Fruit fly (Drosophila melanogaster): ENCODE measurements around the gene CDase.

CDase gene

DNA sequence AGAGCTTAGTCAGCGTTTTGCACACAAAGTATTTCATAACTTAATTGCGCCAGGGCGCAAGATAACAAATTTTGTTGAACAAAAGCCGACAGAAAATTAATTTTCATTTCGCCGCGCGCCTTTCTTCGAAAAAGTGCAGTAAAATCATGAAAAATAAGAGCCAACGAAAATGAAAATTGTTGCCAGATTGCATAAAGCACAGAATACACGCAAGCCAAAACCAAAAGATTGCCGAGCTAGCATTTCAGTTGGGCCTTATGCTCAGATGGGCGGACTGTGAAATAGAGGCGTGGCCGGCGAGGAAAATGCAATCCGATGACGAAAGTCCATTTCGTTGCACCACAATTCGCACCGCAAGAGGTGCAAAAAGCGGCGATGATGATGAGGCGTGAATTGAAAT lies 11.4 kb downstream of the CDase start:
- no peak for TF ChIP-seq Hr96 (GFP tag; optimal IDR thresholded peaks at IDR 0.05)
- TF ChIP-seq kay (GFP tag; ENCODE audit: borderline replicate concordance) = no peak
- TF ChIP-seq cic (GFP tag; optimal IDR thresholded peaks at IDR 0.05) = no peak
- no peak for TF ChIP-seq CG12768 (GFP tag; optimal IDR thresholded peaks at IDR 0.05)
- TF ChIP-seq CG5204 (GFP tag; optimal IDR thresholded peaks at IDR 0.05) = no peak
- peak; percentile 99 for TF ChIP-seq tj (GFP tag; optimal IDR thresholded peaks at IDR 0.05)
- TF ChIP-seq CG33017 (tag; optimal IDR thresholded peaks at IDR 0.05) = no peak

DNA sequence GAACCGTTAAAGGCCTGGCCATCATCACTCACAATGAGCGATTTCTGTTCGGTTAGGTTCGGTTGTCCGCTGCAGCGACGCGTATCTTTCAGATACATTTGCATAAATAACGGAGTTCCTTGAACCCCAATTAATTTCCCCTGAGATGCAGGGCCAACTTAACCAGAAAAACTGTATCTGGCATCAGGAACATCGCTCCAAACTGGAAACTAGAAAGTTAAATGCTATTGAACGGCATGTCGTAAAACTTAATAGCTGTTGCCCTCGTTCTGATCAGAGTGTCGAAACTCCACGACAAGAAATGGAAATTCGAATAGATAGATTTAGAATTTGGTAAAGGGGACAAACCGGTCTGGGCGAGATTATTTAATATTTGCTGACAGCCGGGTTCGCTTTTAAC lies 13.0 kb downstream of the CDase start:
- TF ChIP-seq tj (GFP tag; optimal IDR thresholded peaks at IDR 0.05) = no peak
- TF ChIP-seq ovo (GFP tag; optimal IDR thresholded peaks at IDR 0.05) = no peak

DNA sequence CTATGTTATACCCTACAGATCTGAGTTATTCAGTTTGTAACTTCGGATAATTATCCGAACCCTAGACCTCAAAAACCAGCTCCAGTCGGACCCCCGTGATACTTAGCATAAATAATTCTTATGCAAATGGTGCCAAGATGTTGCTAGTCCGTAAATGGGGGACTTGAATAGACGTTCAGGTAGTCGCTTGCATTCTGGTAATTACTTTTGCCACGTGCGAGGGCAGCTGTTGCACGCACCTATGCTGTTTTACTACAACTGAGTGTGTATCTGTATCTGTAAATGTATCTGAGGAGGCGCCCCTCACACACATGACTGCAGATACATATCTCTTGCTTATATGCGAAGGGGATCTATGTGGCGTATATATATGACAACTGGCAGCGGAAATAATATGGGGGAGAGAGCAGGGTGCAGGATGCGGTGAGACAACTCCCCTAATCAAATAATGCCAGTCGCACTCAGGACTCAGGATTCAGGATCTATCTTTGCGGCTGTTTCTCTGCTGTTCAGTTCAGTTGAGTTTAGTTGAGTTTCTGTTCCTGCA lies 15.4 kb downstream of the CDase start:
- TF ChIP-seq Clk (GFP tag; optimal IDR thresholded peaks at IDR 0.05) (no peak), CG7045 (GFP tag; optimal IDR thresholded peaks at IDR 0.05) (no peak), CG14711 (tag; optimal IDR thresholded peaks at IDR 0.05) (no peak), bab1 (GFP tag; optimal IDR thresholded peaks at IDR 0.05) (no peak), CG33017 (tag; optimal IDR thresholded peaks at IDR 0.05) (no peak), CG5204 (GFP tag; optimal IDR thresholded peaks at IDR 0.05) (no peak), tj (GFP tag; optimal IDR thresholded peaks at IDR 0.05) (no peak), cic (GFP tag; optimal IDR thresholded peaks at IDR 0.05) (no peak), toe (GFP tag; optimal IDR thresholded peaks at IDR 0.05) (no peak), Hr96 (GFP tag; optimal IDR thresholded peaks at IDR 0.05) (no peak), pad (GFP tag; optimal IDR thresholded peaks at IDR 0.05) (no peak), kay (GFP tag; ENCODE audit: borderline replicate concordance) (no peak), CG12768 (GFP tag; optimal IDR thresholded peaks at IDR 0.05) (no peak), cnc (optimal IDR thresholded peaks at IDR 0.05) (no peak), CG1620 (GFP tag; optimal IDR thresholded peaks at IDR 0.05) (no peak), ovo (GFP tag; optimal IDR thresholded peaks at IDR 0.05) (no peak), CG7101 (tag; optimal IDR thresholded peaks at IDR 0.05) (no peak), Mnt (GFP tag; optimal IDR thresholded peaks at IDR 0.05) (no peak)

DNA sequence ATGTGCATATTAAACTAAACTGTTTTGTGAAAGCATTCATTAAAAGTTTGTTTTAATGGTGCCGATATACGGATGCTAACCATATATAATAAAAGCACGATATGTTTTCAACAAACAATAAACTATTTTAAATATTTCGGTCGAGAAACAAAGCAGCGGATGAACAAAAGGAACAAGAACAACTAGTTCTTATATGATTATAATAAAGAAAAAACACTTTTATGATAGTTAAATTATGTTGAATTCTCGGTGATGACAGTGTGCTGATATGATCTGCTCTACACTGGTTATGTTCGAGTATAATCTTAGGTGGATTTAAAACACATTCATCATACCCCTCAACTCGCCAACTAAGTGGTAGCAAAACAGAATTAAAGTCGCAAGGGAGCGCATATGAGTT lies 16.6 kb downstream of the CDase start:
- TF ChIP-seq CG14711 (tag; optimal IDR thresholded peaks at IDR 0.05) = no peak
- no peak for TF ChIP-seq CG7045 (GFP tag; optimal IDR thresholded peaks at IDR 0.05)
- no peak for TF ChIP-seq tj (GFP tag; optimal IDR thresholded peaks at IDR 0.05)
- no peak for TF ChIP-seq Hr96 (GFP tag; optimal IDR thresholded peaks at IDR 0.05)

DNA sequence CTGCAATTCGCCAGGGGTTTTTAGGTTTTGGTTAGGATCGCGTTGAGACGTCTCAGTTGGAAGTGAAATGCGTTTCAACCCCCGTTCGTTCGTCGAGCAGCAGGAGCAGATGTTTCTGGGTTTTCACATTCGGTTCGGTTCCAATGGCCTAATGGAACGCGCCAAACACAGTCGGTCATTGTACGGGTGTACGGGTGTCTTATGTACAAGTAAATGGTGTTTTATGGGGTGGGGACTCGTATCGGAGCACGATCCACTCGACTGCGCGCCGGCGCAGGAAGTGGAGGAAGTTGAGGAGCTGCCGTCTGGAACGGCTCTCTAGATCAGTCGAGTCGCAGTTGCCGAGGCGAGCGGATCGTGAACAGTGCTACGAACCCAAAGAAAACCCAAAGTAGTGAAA lies 17.0 kb downstream of the CDase start, which contains the start of gene spdo:
spdo (plus strand) TSS at position 318 of the 400 bp plus-strand sequence.
- TF ChIP-seq CG5204 (GFP tag; optimal IDR thresholded peaks at IDR 0.05) (no peak), CG12768 (GFP tag; optimal IDR thresholded peaks at IDR 0.05) (no peak), CG1620 (GFP tag; optimal IDR thresholded peaks at IDR 0.05) (no peak), CG14711 (tag; optimal IDR thresholded peaks at IDR 0.05) (no peak), cnc (optimal IDR thresholded peaks at IDR 0.05) (no peak), kay (GFP tag; ENCODE audit: borderline replicate concordance) (no peak), CG7045 (GFP tag; optimal IDR thresholded peaks at IDR 0.05) (no peak), cic (GFP tag; optimal IDR thresholded peaks at IDR 0.05) (no peak), Mnt (GFP tag; optimal IDR thresholded peaks at IDR 0.05) (no peak), CG11617 (GFP tag; optimal IDR thresholded peaks at IDR 0.05) (no peak), Hr96 (GFP tag; optimal IDR thresholded peaks at IDR 0.05) (no peak), Clk (GFP tag; optimal IDR thresholded peaks at IDR 0.05) (no peak), CG33017 (tag; optimal IDR thresholded peaks at IDR 0.05) (no peak), bab1 (GFP tag; optimal IDR thresholded peaks at IDR 0.05) (no peak), ovo (GFP tag; optimal IDR thresholded peaks at IDR 0.05) (no peak), toe (GFP tag; optimal IDR thresholded peaks at IDR 0.05) (no peak)

DNA sequence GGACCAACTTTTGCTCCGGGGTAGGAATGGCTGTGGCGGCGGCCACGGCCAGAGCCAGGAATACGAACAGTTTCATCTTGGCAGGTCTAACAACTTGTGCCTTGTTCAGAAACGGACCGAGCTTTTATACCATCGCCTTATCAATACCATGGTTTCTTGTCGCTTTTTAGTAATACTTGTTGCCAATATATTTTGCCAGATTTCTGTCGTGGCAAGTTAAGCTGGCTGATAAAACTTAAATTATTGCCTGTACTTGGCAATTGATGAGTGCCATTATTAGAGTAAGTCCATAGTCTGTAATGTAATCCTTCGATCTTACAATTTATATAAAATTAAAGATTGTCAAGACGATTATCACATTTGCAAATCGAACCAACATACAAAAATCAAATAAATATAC lies 28.5 kb downstream of the CDase start, which contains the start of gene Jon99Fii:
Jon99Fii (minus strand) TSS at position 101 of the 400 bp plus-strand sequence.
- TF ChIP-seq Mnt (GFP tag; optimal IDR thresholded peaks at IDR 0.05) (no peak), ovo (GFP tag; optimal IDR thresholded peaks at IDR 0.05) (no peak), Hr96 (GFP tag; optimal IDR thresholded peaks at IDR 0.05) (no peak), CG11617 (GFP tag; optimal IDR thresholded peaks at IDR 0.05) (no peak), CG14711 (tag; optimal IDR thresholded peaks at IDR 0.05) (no peak), toe (GFP tag; optimal IDR thresholded peaks at IDR 0.05) (no peak), pad (GFP tag; optimal IDR thresholded peaks at IDR 0.05) (no peak), bab1 (GFP tag; optimal IDR thresholded peaks at IDR 0.05) (no peak), Crg-1 (GFP tag; optimal IDR thresholded peaks at IDR 0.05) (no peak), cnc (optimal IDR thresholded peaks at IDR 0.05) (no peak), cic (GFP tag; optimal IDR thresholded peaks at IDR 0.05) (no peak), CG5204 (GFP tag; optimal IDR thresholded peaks at IDR 0.05) (no peak), kay (GFP tag; ENCODE audit: borderline replicate concordance) (no peak), CG33017 (tag; optimal IDR thresholded peaks at IDR 0.05) (no peak), CG1620 (GFP tag; optimal IDR thresholded peaks at IDR 0.05) (no peak), CG7045 (GFP tag; optimal IDR thresholded peaks at IDR 0.05) (no peak), tj (GFP tag; optimal IDR thresholded peaks at IDR 0.05) (no peak), Clk (GFP tag; optimal IDR thresholded peaks at IDR 0.05) (no peak), CG7101 (tag; optimal IDR thresholded peaks at IDR 0.05) (no peak)

DNA sequence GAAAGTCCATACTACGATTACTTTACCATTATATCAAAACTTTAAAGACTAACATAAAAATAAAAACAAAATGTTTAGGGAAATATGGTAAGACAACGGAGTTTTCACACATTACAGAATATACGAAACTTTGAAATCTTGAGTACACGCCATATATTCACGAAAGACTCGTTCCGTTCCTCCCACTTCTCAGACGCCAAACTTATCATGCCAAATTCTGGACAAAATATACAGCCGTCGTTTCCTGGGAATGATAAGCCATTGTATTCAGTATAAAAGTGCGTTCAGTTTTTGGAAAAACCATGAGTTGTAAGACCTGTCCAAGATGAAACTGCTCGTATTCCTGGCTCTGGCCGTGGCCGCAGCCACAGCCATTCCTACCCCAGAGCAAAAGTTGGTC lies 29.3 kb downstream of the CDase start, which contains the start of gene Jon99Fi:
Jon99Fi (plus strand) TSS at position 301 of the 400 bp plus-strand sequence.
- TF ChIP-seq CG5204 (GFP tag; optimal IDR thresholded peaks at IDR 0.05) (no peak), Mnt (GFP tag; optimal IDR thresholded peaks at IDR 0.05) (no peak), Clk (GFP tag; optimal IDR thresholded peaks at IDR 0.05) (no peak), toe (GFP tag; optimal IDR thresholded peaks at IDR 0.05) (no peak)
